Worm (Caenorhabditis elegans): Measurements from ENCODE around the gene nhr-139.

DNA sequence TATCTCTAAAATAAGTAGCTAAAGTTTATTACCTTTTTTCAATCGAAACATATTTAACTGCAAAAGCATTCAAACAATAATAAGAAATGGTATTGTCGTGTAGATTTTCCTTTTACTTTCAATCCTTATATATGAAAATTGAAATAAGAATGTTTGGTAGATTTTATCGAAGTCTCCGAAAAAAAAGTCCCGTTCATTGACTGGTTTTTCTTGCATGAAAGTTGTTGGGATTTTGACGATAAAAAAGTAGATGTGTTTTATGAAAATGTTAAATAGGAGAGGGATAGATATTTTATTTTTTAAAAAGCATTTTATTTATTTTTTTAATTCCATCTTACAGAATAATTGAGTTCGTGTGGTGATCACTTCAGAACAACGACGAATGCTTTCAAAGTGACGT, 28.3 kb upstream of the nhr-139 start, which contains the start of gene C33G8.13:
- TF ChIP-seq egl-27 (tag; optimal IDR thresholded peaks at IDR 0.05): no peak
- no peak for TF ChIP-seq aly-2 (tag; optimal IDR thresholded peaks at IDR 0.05)
- no peak for TF ChIP-seq mbf-1 (tag; optimal IDR thresholded peaks at IDR 0.05)
- no peak for TF ChIP-seq lin-39 (tag; optimal IDR thresholded peaks at IDR 0.05)
- no peak for TF ChIP-seq ztf-11 (tag; optimal IDR thresholded peaks at IDR 0.05)
- TF ChIP-seq elt-3 (tag; optimal IDR thresholded peaks at IDR 0.05): no peak
- no peak for TF ChIP-seq ztf-4 (tag; optimal IDR thresholded peaks at IDR 0.05)
- no peak for TF ChIP-seq ZK546.5 (tag; optimal IDR thresholded peaks at IDR 0.05)

All from whole organism, L2 larva.